Worm (Caenorhabditis elegans): Measurements from ENCODE around the gene nop-1.

DNA sequence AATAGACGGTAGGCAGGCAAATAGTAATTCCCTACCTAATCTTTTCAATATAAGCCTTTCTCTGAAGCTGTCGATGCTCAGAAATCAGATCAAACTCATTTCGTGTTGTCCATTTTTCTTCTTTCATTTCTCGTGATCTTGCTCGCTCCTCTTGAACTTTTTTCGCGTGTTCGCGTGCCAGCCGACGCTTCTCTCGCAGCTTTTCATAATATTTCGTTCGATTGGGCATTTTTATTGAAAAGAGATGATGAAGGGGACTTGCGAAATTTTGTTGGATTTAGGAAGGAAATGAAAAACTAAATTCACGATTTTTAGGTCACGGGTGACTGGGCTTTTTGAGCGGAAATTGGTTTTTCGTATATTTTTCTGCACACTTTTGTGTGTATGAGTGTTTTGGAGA, 21.5 kb upstream of the nop-1 start, which contains the start of gene EGAP1.1:
- TF ChIP-seq dao-5 (tag; optimal IDR thresholded peaks at IDR 0.05) (no peak), W03F9.2 (tag; optimal IDR thresholded peaks at IDR 0.05) (no peak), him-1 (tag; optimal IDR thresholded peaks at IDR 0.05) (no peak)

All from whole organism, L4/young adult.